Worm (Caenorhabditis elegans): ENCODE data around the gene cyp-35B1.
A peak's percentile ranks its signal among the peaks of the same experiment; 100 is the strongest.

ce11 chrV:3957608-3958007 lies 18.8 kb downstream of the cyp-35B1 start, which contains the start of gene cyp-34A5:
- TF ChIP-seq rbr-2 (tag; optimal IDR thresholded peaks at IDR 0.05): no peak
- no peak for TF ChIP-seq zag-1 (tag; optimal IDR thresholded peaks at IDR 0.05)
- peak; percentile 49 for TF ChIP-seq nhr-28 (tag; optimal IDR thresholded peaks at IDR 0.05)
- no peak for TF ChIP-seq lin-39 (tag; optimal IDR thresholded peaks at IDR 0.05)
- TF ChIP-seq jun-1 (tag; optimal IDR thresholded peaks at IDR 0.05): no peak
- no peak for TF ChIP-seq fos-1 (tag; optimal IDR thresholded peaks at IDR 0.05)
- no peak for TF ChIP-seq ama-1 (optimal IDR thresholded peaks at IDR 0.05)
- no peak for TF ChIP-seq lin-15B (tag; optimal IDR thresholded peaks at IDR 0.05)
- no peak for TF ChIP-seq snpc-4 (tag; optimal IDR thresholded peaks at IDR 0.05)
- TF ChIP-seq lin-13 (GFP tag; optimal IDR thresholded peaks at IDR 0.05): no peak
- no peak for TF ChIP-seq lsy-2 (tag; optimal IDR thresholded peaks at IDR 0.05)
- TF ChIP-seq ztf-11 (tag; optimal IDR thresholded peaks at IDR 0.05): no peak

All from whole organism, L4 larva.